Fruit fly (Drosophila melanogaster) ovary, adult (tissue): ENCODE data around the gene out.
A peak's percentile ranks its signal among the peaks of the same experiment; 100 is the strongest.

ENCODE experiments used
- CG17801 ChIP-seq: fragments of 200-800 bp; optimal IDR thresholded peaks from 2 replicates; lab custom pipeline; 2019; ENCODE audit warnings: missing biosample characterization, mild to moderate bottlenecking, missing genetic modification characterization, moderate library complexity; ENCODE audit not compliant: partially characterized antibody

Gene out

DNA sequence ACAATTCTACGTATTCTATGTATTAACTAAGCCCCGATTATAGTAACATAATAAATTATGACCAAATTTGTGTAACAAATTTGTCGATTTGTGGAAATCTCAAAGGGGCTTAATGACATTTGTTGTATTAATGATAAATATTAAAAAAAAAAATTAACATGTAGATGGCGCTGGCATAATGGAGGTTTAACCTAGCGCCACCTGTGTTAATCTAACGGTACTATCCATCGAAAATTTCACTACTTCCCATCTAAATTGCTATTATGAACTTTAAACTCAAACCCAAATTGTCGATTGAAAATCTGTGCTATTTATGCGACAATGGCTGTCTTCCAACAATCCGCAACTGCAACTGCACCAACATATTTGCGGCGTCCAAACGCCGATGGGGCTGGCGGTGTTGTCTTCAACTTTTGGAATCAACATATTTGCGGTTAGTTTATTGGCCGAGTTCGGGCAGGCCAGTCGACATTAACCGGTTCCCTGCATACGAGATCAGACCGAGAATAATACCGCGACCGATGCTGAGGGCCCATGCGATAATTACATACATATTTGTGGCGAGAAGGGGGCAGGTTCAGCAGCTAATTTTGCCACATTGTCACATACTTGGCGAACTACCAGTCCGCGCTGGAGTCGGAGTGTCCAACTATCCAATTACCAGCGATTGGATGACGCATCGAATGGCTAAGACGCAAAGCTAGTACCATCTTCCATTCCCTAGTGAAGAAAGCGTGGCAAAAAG is 4.0 kb upstream of the out start:
- TF ChIP-seq CG17801 (GFP tag; lab: Kevin White, UChicago) = no peak

DNA sequence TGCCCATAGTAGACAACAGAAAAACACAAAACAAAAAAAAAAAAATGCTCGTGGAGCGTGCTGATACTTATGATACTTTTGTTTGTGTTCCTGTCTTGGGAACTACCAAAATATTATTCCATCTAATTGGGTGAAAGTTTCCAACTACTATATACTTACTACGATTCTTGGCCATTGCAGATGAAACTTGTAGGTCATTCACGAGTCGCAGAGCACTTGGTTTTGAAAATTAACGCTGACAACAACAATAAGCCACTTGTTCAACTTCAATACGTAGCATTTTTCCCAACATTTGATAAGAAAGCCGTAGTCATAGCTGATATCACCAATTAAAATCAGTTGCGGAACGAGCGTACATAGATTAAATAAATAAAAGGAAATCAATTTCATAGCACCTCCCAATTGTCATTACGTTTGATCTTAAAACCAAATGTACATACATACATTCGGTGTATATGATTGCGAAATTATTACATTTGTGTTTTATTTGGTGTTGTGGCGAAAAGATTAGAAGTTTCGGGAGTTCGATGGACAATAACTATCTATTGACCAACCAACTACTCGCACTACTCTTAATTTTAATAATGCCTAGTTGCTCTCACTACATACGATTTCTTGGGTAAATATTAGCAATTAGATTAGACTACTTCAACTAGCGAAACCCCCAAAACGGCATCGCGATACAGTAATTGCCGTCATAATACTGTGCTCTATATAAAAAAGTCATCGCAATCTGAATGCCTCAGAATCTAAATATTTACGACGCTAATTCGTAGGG is 2.9 kb upstream of the out start:
- no peak for TF ChIP-seq CG17801 (GFP tag; lab: Kevin White, UChicago)

DNA sequence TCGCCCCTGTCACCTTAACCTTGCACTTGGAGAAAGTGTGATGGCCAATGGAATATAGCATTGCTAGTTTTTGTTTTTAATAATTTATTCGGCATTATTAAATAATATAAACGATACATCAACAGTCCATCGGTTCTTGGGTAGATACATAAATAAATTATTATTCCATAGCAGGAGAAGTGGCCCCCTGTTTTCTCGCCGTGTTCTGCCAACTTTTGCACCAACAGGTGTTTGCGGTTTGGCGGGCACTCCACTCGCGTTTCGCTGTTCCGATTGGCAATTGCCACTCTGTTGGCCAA is 1.9 kb upstream of the out start:
- TF ChIP-seq CG17801 (GFP tag; lab: Kevin White, UChicago) = peak; percentile 90

- no peak for TF ChIP-seq CG17801 (GFP tag; lab: Kevin White, UChicago)
Measured at dm6 chrX:19322945-19323834, 1.3 kb upstream of the out start.

DNA sequence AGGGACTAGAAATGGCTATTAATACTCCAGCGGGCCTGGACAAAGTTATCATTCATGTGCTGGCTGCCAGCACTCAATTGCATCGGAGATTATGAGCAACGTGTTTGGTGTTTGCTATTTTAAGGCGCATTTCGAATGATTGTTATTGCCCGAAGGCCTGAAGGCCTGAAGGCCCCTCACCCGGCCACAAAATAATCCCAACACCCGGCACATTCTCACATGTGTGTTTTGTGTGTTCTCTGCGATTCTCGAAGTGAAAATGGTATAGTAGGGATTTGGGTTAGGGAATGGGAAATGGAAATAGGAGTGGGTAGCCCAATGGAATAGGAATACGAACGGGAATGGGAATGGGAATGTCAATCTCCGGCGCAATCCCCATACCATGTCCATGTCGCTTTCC is 3.0 kb downstream of the out start:
- TF ChIP-seq CG17801 (GFP tag; lab: Kevin White, UChicago) = no peak

DNA sequence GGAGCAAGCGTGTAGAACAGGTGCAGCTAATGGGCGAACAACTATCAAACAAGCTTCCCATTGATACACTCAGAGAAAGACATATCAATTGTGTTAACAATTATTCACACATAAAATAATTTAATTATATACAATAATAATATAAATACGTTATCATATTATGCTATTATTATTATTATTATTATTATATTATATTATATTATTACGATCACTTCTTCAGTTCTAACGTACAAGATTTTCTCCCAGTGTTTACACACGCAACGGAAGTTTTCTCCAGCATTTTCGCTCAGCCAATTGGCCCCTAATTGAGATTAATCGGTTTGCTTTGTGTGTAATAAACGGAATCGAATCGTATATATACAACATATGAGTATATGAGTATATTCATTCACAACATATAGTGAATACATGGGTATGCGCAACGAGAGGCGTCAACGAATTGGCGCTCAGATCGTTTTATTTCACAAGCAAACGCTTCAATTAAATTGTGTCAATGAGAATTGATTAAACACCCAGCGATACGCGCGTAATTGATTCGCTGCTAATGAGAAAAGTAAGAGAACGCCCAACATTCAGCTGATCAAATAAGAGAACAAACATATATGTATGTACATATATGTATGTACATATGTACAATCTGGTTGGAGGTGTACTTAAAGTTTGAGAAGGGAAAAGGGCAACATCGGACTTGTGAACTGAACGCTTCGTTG is 4.7 kb downstream of the out start:
- peak; percentile 68 for TF ChIP-seq CG17801 (GFP tag; lab: Kevin White, UChicago)

- no peak for TF ChIP-seq CG17801 (GFP tag; lab: Kevin White, UChicago)
Measured at dm6 chrX:19316583-19316982, 5.3 kb downstream of the out start.

- TF ChIP-seq CG17801 (GFP tag; lab: Kevin White, UChicago) = peak; percentile 7
Measured at dm6 chrX:19315421-19316260, 6.3 kb downstream of the out start.

dm6 chrX:19314283-19315178 is 7.4 kb downstream of the out start:
- no peak for TF ChIP-seq CG17801 (GFP tag; lab: Kevin White, UChicago)

DNA sequence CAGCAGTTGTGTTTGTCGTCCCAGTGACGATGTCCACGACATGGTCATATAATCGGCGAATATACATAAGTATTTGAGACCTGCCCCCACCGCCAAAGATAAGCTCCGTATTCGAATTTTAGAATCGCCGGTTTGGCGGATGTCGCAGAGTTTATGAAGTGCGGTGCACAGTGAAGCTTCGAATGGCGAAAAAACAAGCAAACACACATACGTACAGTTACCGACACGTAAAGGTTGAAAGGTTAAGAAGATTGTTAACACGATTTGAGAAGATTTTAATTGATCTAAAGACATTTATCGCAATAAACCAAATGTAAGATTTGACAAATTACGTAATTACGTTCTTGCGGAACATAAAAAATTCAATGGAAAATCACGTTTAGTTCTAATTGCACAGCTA is 12.3 kb downstream of the out start:
- TF ChIP-seq CG17801 (GFP tag; lab: Kevin White, UChicago) = no peak

DNA sequence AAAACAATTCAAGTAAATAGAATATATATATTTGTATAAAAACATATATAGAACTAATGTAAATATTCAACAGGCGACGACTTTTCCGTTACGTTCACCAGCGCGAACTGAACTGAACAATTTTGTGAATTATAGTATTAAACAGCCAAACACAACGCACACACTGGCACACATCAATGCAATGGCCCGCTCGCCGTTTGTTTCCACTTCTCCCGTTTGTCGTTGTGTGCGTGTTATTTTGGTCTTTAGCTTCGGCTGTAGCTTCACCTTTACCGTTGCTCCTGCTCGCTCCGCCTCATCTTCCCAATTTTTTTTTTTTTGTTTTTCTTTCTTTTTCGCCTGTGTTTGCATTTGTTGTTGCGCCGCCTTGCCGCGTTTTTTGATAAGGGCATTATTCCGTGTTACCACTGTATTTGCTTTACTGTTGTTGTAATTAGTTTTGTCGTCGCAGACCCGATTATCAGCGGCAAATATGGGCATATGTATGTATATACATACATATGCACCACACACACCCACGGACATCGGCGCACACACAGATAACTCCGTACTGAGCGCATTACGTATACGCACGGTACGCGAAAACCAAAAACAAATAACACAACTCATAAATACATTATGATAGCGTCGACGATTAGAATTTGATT is 14.0 kb downstream of the out start, which contains the start of gene CG8051:
Gene CG8051 (minus strand): TSS at position 116 of the 647 bp plus-strand sequence.
- no peak for TF ChIP-seq CG17801 (GFP tag; lab: Kevin White, UChicago)

DNA sequence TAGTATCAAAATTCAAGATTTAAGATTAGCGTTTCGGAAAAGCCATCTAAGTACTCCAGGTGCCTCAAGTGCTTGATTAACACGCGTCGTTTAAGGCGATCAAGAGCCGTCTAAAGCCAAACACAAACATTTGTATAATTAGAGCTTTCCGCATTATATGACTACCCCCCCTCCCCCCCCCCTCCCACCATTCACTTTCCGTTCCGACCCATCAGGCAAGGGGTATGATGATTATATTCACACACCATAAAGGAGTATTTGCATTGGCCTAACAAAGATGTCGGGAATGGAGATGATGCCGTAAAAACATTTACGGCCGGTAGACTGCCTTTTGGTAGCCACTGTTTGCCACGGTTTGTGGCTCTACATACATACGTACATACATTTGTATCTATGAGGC is 15.4 kb downstream of the out start:
- TF ChIP-seq CG17801 (GFP tag; lab: Kevin White, UChicago) = peak; percentile 9
